Worm (Caenorhabditis elegans) whole organism, mixed stage, embryonic: ENCODE results near the gene srh-122.

Experiments used
- M03D4.4 ChIP-seq: sonication (generic microtip); optimal IDR thresholded peaks from 2 replicates; lab custom pipeline; 2017; ENCODE audit warnings: mild to moderate bottlenecking, missing genetic modification characterization, missing compliant biosample characterization
- blmp-1 ChIP-seq: fragments of 150-350 bp; optimal IDR thresholded peaks from 2 replicates; lab custom pipeline; 2014; ENCODE audit warnings: missing biosample characterization, missing genetic modification characterization
- cnd-1 ChIP-seq: fragments of 200-800 bp; sonication (Bioruptor generic); optimal IDR thresholded peaks from 2 replicates; lab custom pipeline; 2018; ENCODE audit warnings: mild to moderate bottlenecking, missing genetic modification characterization, missing compliant biosample characterization
- elt-1 ChIP-seq: sonication (generic microtip); optimal IDR thresholded peaks from 2 replicates; lab custom pipeline; 2017; ENCODE audit warnings: missing genetic modification characterization, mild to moderate bottlenecking, missing compliant biosample characterization, antibody characterized with exemption, moderate library complexity, borderline replicate concordance; ENCODE audit not compliant: insufficient read depth
- elt-3 ChIP-seq: fragments of 150-350 bp; optimal IDR thresholded peaks from 2 replicates; lab custom pipeline; 2014; ENCODE audit warnings: missing biosample characterization, missing genetic modification characterization
- lsy-2 ChIP-seq: fragments of 150-350 bp; optimal IDR thresholded peaks from 2 replicates; lab custom pipeline; 2014; ENCODE audit warnings: missing biosample characterization, missing genetic modification characterization
- nhr-28 ChIP-seq: fragments of 150-350 bp; optimal IDR thresholded peaks from 2 replicates; lab custom pipeline; 2014; ENCODE audit warnings: missing biosample characterization, missing genetic modification characterization
- nhr-76 ChIP-seq: sonication (generic microtip); optimal IDR thresholded peaks from 2 replicates; lab custom pipeline; 2017; ENCODE audit warnings: missing biosample characterization, missing genetic modification characterization
- snpc-4 ChIP-seq: fragments of 150-350 bp; optimal IDR thresholded peaks from 2 replicates; lab custom pipeline; 2014; ENCODE audit warnings: missing biosample characterization, missing genetic modification characterization
- unc-120 ChIP-seq: sonication (generic microtip); optimal IDR thresholded peaks from 2 replicates; lab custom pipeline; 2017; ENCODE audit warnings: missing genetic modification characterization, missing compliant biosample characterization; ENCODE audit not compliant: poor library complexity, severe bottlenecking
- ztf-11 ChIP-seq: fragments of 150-350 bp; optimal IDR thresholded peaks from 2 replicates; lab custom pipeline; 2014; ENCODE audit warnings: missing biosample characterization, missing genetic modification characterization

DNA sequence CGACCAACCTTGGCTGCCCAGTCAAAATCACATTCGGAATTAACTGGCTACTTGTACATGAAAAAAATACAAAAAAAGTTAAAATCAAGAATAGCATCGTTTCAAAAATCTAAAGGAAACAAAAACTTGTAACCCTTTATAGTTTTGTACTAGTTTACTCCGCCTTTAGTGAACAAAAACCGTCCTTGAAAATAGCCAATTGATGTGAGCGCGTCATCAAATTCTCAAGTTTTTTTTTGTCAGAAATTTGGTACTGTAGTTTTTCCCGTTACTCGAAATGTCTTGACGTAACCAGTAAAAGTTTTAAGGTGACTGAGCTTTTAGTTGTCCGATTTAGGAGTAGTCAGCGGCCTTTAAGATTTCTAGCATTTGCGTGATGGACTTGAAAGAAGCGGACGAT is 30.5 kb downstream of the srh-122 start, which contains the start of gene C29F3.3:
- TF ChIP-seq nhr-76 (no peak), M03D4.4 (tag; lab: Kevin White, UChicago) (no peak), ztf-11 (no peak), unc-120 (tag; lab: Kevin White, UChicago) (no peak), elt-3 (tag; lab: Kevin White, UChicago) (no peak), elt-1 (no peak), blmp-1 (tag; lab: Kevin White, UChicago) (no peak), snpc-4 (tag; lab: Kevin White, UChicago) (no peak), cnd-1 (no peak), lsy-2 (no peak), nhr-28 (no peak)
